Worm (Caenorhabditis elegans) whole organism, L1 larva: ENCODE results near the gene C10A4.9.

Source experiments
- F16B12.6 ChIP-seq: fragments of 150-350 bp; optimal IDR thresholded peaks from 2 replicates; lab custom pipeline; 2014; ENCODE audit warnings: missing biosample characterization, missing genetic modification characterization
- aha-1 ChIP-seq: fragments of 150-350 bp; optimal IDR thresholded peaks from 2 replicates; lab custom pipeline; 2014; ENCODE audit warnings: missing biosample characterization, missing genetic modification characterization
- ceh-82 ChIP-seq, 3 experiments: fragments of 150-350 bp in 1 of 3; sonication (generic microtip) in 2 of 3; optimal IDR thresholded peaks; 2 replicates each; lab custom pipeline; 2014 to 2017; ENCODE audit warnings: missing biosample characterization in 3 of 3, missing genetic modification characterization in 3 of 3
- ceh-90 ChIP-seq: sonication (generic microtip); optimal IDR thresholded peaks from 2 replicates; lab custom pipeline; 2016; ENCODE audit warnings: missing genetic modification characterization, missing compliant biosample characterization
- ces-1 ChIP-seq: fragments of 150-350 bp; optimal IDR thresholded peaks from 2 replicates; lab custom pipeline; 2014; ENCODE audit warnings: missing biosample characterization, missing genetic modification reagents, missing genetic modification characterization
- dsc-1 ChIP-seq: sonication (generic microtip); optimal IDR thresholded peaks from 2 replicates; lab custom pipeline; 2016; ENCODE audit warnings: mild to moderate bottlenecking, missing genetic modification characterization, missing compliant biosample characterization
- efl-1 ChIP-seq, 4 experiments: fragments of 150-350 bp; optimal IDR thresholded peaks in 3 of 4; peaks in 1 of 4; 1 replicate in 1 of 4; 2 replicates in 3 of 4; lab custom pipeline; 2014; ENCODE audit warnings: missing biosample characterization in 2 of 4, missing genetic modification characterization in 2 of 4, missing genetic modification reagents in 2 of 4
- egl-27 ChIP-seq, 2 experiments: fragments of 150-350 bp in 1 of 2; sonication (generic microtip); optimal IDR thresholded peaks; 3 replicates each; lab custom pipeline; 2017 to 2018; ENCODE audit warnings: missing biosample characterization in 2 of 2, missing genetic modification characterization in 2 of 2, missing genetic modification reagents in 2 of 2
- ets-5 ChIP-seq: fragments of 200-800 bp; sonication (Bioruptor generic); IDR thresholded peaks from 2 replicates; pipeline ENCODE4 v1.3.6; 2022; ENCODE audit warnings: missing genetic modification characterization, missing compliant biosample characterization
- fkh-10 ChIP-seq: sonication (generic microtip); optimal IDR thresholded peaks from 2 replicates; lab custom pipeline; 2017; ENCODE audit warnings: missing biosample characterization, missing genetic modification reagents, missing genetic modification characterization
- fkh-4 ChIP-seq: sonication (generic microtip); optimal IDR thresholded peaks from 2 replicates; lab custom pipeline; 2016; ENCODE audit warnings: missing compliant biosample characterization, missing genetic modification characterization, borderline replicate concordance
- fkh-8 ChIP-seq: sonication (generic microtip); optimal IDR thresholded peaks from 2 replicates; lab custom pipeline; 2016; ENCODE audit warnings: mild to moderate bottlenecking, missing genetic modification characterization, missing compliant biosample characterization
- fos-1 ChIP-seq: fragments of 150-350 bp; optimal IDR thresholded peaks from 2 replicates; lab custom pipeline; 2014; ENCODE audit warnings: missing biosample characterization, missing genetic modification characterization
- hlh-17 ChIP-seq: fragments of 200-800 bp; sonication (Bioruptor generic); optimal IDR thresholded peaks from 2 replicates; lab custom pipeline; 2018; ENCODE audit warnings: missing genetic modification characterization, mild to moderate bottlenecking, missing compliant biosample characterization, moderate library complexity, borderline replicate concordance
- hlh-4 ChIP-seq: sonication (generic microtip); optimal IDR thresholded peaks from 2 replicates; lab custom pipeline; 2016; ENCODE audit warnings: mild to moderate bottlenecking, missing genetic modification characterization, missing compliant biosample characterization
- hpl-2 ChIP-seq: fragments of 150-350 bp; optimal IDR thresholded peaks from 2 replicates; lab custom pipeline; 2014; ENCODE audit warnings: missing biosample characterization, missing genetic modification reagents, missing genetic modification characterization
- irx-1 ChIP-seq: sonication (generic microtip); optimal IDR thresholded peaks from 2 replicates; lab custom pipeline; 2016; ENCODE audit warnings: missing genetic modification characterization, missing compliant biosample characterization
- lin-13 ChIP-seq: fragments of 150-350 bp; optimal IDR thresholded peaks from 2 replicates; lab custom pipeline; 2014; ENCODE audit warnings: missing biosample characterization, missing genetic modification reagents, missing genetic modification characterization
- lin-14 ChIP-seq: fragments of 200-800 bp; sonication (Bioruptor generic); optimal IDR thresholded peaks from 2 replicates; lab custom pipeline; 2018; ENCODE audit warnings: mild to moderate bottlenecking, missing genetic modification characterization, moderate library complexity, missing compliant biosample characterization
- lin-15B ChIP-seq: fragments of 150-350 bp; sonication (generic microtip); optimal IDR thresholded peaks from 3 replicates; lab custom pipeline; 2014; ENCODE audit warnings: missing biosample characterization, missing genetic modification characterization
- lin-35 ChIP-seq, 2 experiments: fragments of 150-350 bp; optimal IDR thresholded peaks; 2 replicates each; lab custom pipeline; 2014; ENCODE audit warnings: missing biosample characterization in 2 of 2, missing genetic modification characterization in 2 of 2, missing genetic modification reagents in 2 of 2
- lsy-2 ChIP-seq, 2 experiments: fragments of 150-350 bp; optimal IDR thresholded peaks; 2 replicates each; lab custom pipeline; 2014; ENCODE audit warnings: missing biosample characterization in 2 of 2, missing genetic modification characterization in 2 of 2
- mef-2 ChIP-seq: fragments of 150-350 bp; optimal IDR thresholded peaks from 2 replicates; lab custom pipeline; 2014; ENCODE audit warnings: missing biosample characterization, missing genetic modification characterization
- nhr-11 ChIP-seq: fragments of 150-350 bp; optimal IDR thresholded peaks from 2 replicates; lab custom pipeline; 2014; ENCODE audit warnings: missing biosample characterization, missing genetic modification characterization
- nhr-19 ChIP-seq: fragments of 200-800 bp; sonication (Bioruptor generic); conservative IDR thresholded peaks from 2 replicates; pipeline ENCODE4 v1.3.6; 2022; ENCODE audit warnings: missing genetic modification characterization, missing compliant biosample characterization
- nhr-20 ChIP-seq: sonication (generic microtip); optimal IDR thresholded peaks from 2 replicates; lab custom pipeline; 2016; ENCODE audit warnings: mild to moderate bottlenecking, missing genetic modification characterization, missing compliant biosample characterization
- nhr-237 ChIP-seq: fragments of 150-350 bp; optimal IDR thresholded peaks from 2 replicates; lab custom pipeline; 2014; ENCODE audit warnings: missing biosample characterization, missing genetic modification characterization
- nhr-71 ChIP-seq: sonication (generic microtip); optimal IDR thresholded peaks from 2 replicates; lab custom pipeline; 2016; ENCODE audit warnings: mild to moderate bottlenecking, missing genetic modification characterization, moderate library complexity, missing compliant biosample characterization
- nhr-85 ChIP-seq: sonication (generic microtip); peaks from one replicate; lab custom pipeline; 2016; ENCODE audit warnings: missing genetic modification characterization, inconsistent platforms, missing compliant biosample characterization
- pqm-1 ChIP-seq: sonication (generic microtip); optimal IDR thresholded peaks from 3 replicates; lab custom pipeline; 2017; ENCODE audit warnings: missing biosample characterization, missing genetic modification characterization
- sptf-1 ChIP-seq: fragments of 150-350 bp; optimal IDR thresholded peaks from 2 replicates; lab custom pipeline; 2014; ENCODE audit warnings: missing biosample characterization, missing genetic modification characterization
- sup-37 ChIP-seq: fragments of 200-800 bp; sonication (Bioruptor generic); optimal IDR thresholded peaks from 2 replicates; lab custom pipeline; 2018; ENCODE audit warnings: mild to moderate bottlenecking, missing genetic modification characterization, missing compliant biosample characterization
- tbx-2 ChIP-seq: sonication (generic microtip); optimal IDR thresholded peaks from 2 replicates; lab custom pipeline; 2016; ENCODE audit warnings: missing genetic modification characterization, missing compliant biosample characterization
- tlp-1 ChIP-seq: fragments of 150-350 bp; optimal IDR thresholded peaks from 2 replicates; lab custom pipeline; 2014; ENCODE audit warnings: missing biosample characterization, missing genetic modification characterization
- xbp-1 ChIP-seq: sonication (generic microtip); optimal IDR thresholded peaks from 2 replicates; lab custom pipeline; 2016; ENCODE audit warnings: missing genetic modification characterization, missing compliant biosample characterization
- ztf-11 ChIP-seq, 2 experiments: sonication (generic microtip); optimal IDR thresholded peaks; 2 replicates each; lab custom pipeline; 2016 to 2017; ENCODE audit warnings: missing genetic modification characterization in 2 of 2, missing biosample characterization in 1 of 2, missing compliant biosample characterization in 1 of 2

The C10A4.9 gene

ce11 chrX:7446485-7446884, 25.8 kb downstream of the C10A4.9 start (continued):
- TF ChIP-seq lin-35 (GFP tag; optimal IDR thresholded peaks at IDR 0.05; lab: Kevin White, UChicago): no peak
- peak; percentile 27 for TF ChIP-seq nhr-20
- TF ChIP-seq fos-1 (tag; lab: Kevin White, UChicago): no peak
- TF ChIP-seq tbx-2: no peak
- TF ChIP-seq aha-1: no peak
- TF ChIP-seq hlh-4: no peak

- TF ChIP-seq nhr-19 (GFP tag; lab: Robert Waterston, UW): no peak
- TF ChIP-seq hpl-2: no peak
- TF ChIP-seq sptf-1 (tag; lab: Kevin White, UChicago): no peak
- peak; percentile 76 for TF ChIP-seq fkh-4 (tag; lab: Kevin White, UChicago)
- TF ChIP-seq ces-1: no peak
- peak; percentile 47 for TF ChIP-seq nhr-71 (tag; lab: Kevin White, UChicago)
- TF ChIP-seq ceh-82 (tag; optimal IDR thresholded peaks at IDR 0.05; lab: Kevin White, UChicago): no peak
- peak; percentile 96 for TF ChIP-seq hlh-4
- peak; percentile 36 for TF ChIP-seq fkh-8 (tag; lab: Kevin White, UChicago)
- no peak for TF ChIP-seq sup-37 (GFP tag; lab: Kevin White, UChicago)
- no peak for TF ChIP-seq tlp-1
- no peak for TF ChIP-seq xbp-1 (tag; lab: Kevin White, UChicago)
- peak; percentile 90 for TF ChIP-seq dsc-1 (tag; lab: Kevin White, UChicago)
- TF ChIP-seq F16B12.6 (tag; lab: Kevin White, UChicago): no peak
Observed at ce11 chrX:7447340-7447739, 26.7 kb downstream of the C10A4.9 start.

- TF ChIP-seq nhr-237 (tag; lab: Kevin White, UChicago) (no peak), F16B12.6 (tag; lab: Kevin White, UChicago) (no peak), lin-13 (GFP tag; lab: Kevin White, UChicago) (no peak), hlh-17 (GFP tag; lab: Kevin White, UChicago) (no peak), ceh-90 (tag; lab: Kevin White, UChicago) (no peak), mef-2 (tag; lab: Kevin White, UChicago) (no peak), efl-1 (optimal IDR thresholded peaks at IDR 0.05; lab: Kevin White, UChicago) (no peak), efl-1 (GFP tag; optimal IDR thresholded peaks at IDR 0.05 in 1 of 2; lab: Kevin White, UChicago) (no peak), irx-1 (tag; lab: Kevin White, UChicago) (no peak), nhr-11 (no peak), sptf-1 (tag; lab: Kevin White, UChicago) (no peak), egl-27 (tag; optimal IDR thresholded peaks at IDR 0.05; lab: Kevin White, UChicago) (no peak), ets-5 (GFP tag; lab: Robert Waterston, UW) (no peak), nhr-85 (no peak)
Observed at ce11 chrX:7452606-7453005, 31.9 kb downstream of the C10A4.9 start.

- peak; percentile 15 for TF ChIP-seq dsc-1 (tag; lab: Kevin White, UChicago)
- TF ChIP-seq lin-15B (tag; lab: Kevin White, UChicago): no peak
- TF ChIP-seq ceh-82 (tag; optimal IDR thresholded peaks at IDR 0.05; lab: Kevin White, UChicago): no peak
Observed at ce11 chrX:7455960-7456359, 35.3 kb downstream of the C10A4.9 start.

ce11 chrX:7457154-7457674, 36.5 kb downstream of the C10A4.9 start:
- no peak for TF ChIP-seq nhr-71 (tag; lab: Kevin White, UChicago)
- peak in 1 of 2 experiments; percentile 65 for TF ChIP-seq lsy-2 (tag; optimal IDR thresholded peaks at IDR 0.05; lab: Kevin White, UChicago)
- TF ChIP-seq pqm-1 (tag; lab: Kevin White, UChicago): no peak
- no peak for TF ChIP-seq tbx-2
- TF ChIP-seq dsc-1 (tag; lab: Kevin White, UChicago): peak; percentile 7
- peak; percentile 23 for TF ChIP-seq lin-14
- no peak for TF ChIP-seq ceh-90 (tag; lab: Kevin White, UChicago)
- TF ChIP-seq fkh-10 (GFP tag; lab: Kevin White, UChicago): peak; percentile 63
- TF ChIP-seq nhr-11: no peak
- TF ChIP-seq ztf-11 (tag; optimal IDR thresholded peaks at IDR 0.05; lab: Kevin White, UChicago): no peak
- TF ChIP-seq, all 84 proteins: peak for 4
